Fruit fly (Drosophila melanogaster) whole organism, prepupa: ENCODE results near the gene CG12986.

Experiments
- CG11902 ChIP-seq: fragments of 200-800 bp; sonication (Bioruptor generic); optimal IDR thresholded peaks from 3 replicates; lab custom pipeline; 2016; ENCODE audit warnings: missing biosample characterization, missing genetic modification characterization
- CG16779 ChIP-seq: fragments of 200-800 bp; sonication (Bioruptor generic); optimal IDR thresholded peaks from 3 replicates; lab custom pipeline; 2017; ENCODE audit warnings: missing biosample characterization, mild to moderate bottlenecking, missing genetic modification characterization
- CG31627 ChIP-seq: fragments of 200-800 bp; sonication (Bioruptor generic); optimal IDR thresholded peaks from 3 replicates; lab custom pipeline; 2016; ENCODE audit warnings: missing biosample characterization, missing genetic modification characterization
- CG32006 ChIP-seq: fragments of 200-800 bp; sonication (Bioruptor generic); optimal IDR thresholded peaks from 3 replicates; lab custom pipeline; 2017; ENCODE audit warnings: missing biosample characterization, mild to moderate bottlenecking, missing genetic modification characterization
- CG34406 ChIP-seq: fragments of 200-800 bp; sonication (Bioruptor generic); optimal IDR thresholded peaks from 3 replicates; lab custom pipeline; 2016; ENCODE audit warnings: missing biosample characterization, missing genetic modification characterization
- CG8632 ChIP-seq: fragments of 200-800 bp; sonication (Bioruptor generic); optimal IDR thresholded peaks from 3 replicates; lab custom pipeline; 2016; ENCODE audit warnings: missing biosample characterization, missing genetic modification characterization
- Eip78C ChIP-seq: fragments of 200-800 bp; sonication (Bioruptor generic); peaks from one replicate; lab custom pipeline; 2016; ENCODE audit warnings: missing biosample characterization, missing genetic modification characterization
- Lpt ChIP-seq: fragments of 200-800 bp; sonication (Bioruptor generic); optimal IDR thresholded peaks from 3 replicates; lab custom pipeline; 2016; ENCODE audit warnings: missing biosample characterization, missing genetic modification characterization
- Sox14 ChIP-seq: fragments of 200-800 bp; sonication (Bioruptor generic); optimal IDR thresholded peaks from 3 replicates; lab custom pipeline; 2016; ENCODE audit warnings: missing biosample characterization, missing genetic modification characterization
- achi ChIP-seq: fragments of 200-800 bp; sonication (Bioruptor generic); optimal IDR thresholded peaks from 3 replicates; lab custom pipeline; 2016; ENCODE audit warnings: missing biosample characterization, missing genetic modification characterization
- dsx ChIP-seq: fragments of 200-800 bp; optimal IDR thresholded peaks from 3 replicates; lab custom pipeline; 2019; ENCODE audit warnings: missing biosample characterization, mild to moderate bottlenecking, missing genetic modification characterization, moderate library complexity; ENCODE audit not compliant: poor library complexity, severe bottlenecking
- fd59A ChIP-seq: fragments of 200-800 bp; sonication (Bioruptor generic); optimal IDR thresholded peaks from 2 replicates; lab custom pipeline; 2017; ENCODE audit warnings: missing biosample characterization, mild to moderate bottlenecking, missing genetic modification characterization, missing genetic modification reagents
- fd85E ChIP-seq: fragments of 200-800 bp; sonication (Bioruptor generic); optimal IDR thresholded peaks from 3 replicates; lab custom pipeline; 2016; ENCODE audit warnings: missing biosample characterization, missing genetic modification characterization

- no peak for TF ChIP-seq CG32006 (GFP tag; lab: Kevin White, UChicago)
- TF ChIP-seq dsx (GFP tag; lab: Kevin White, UChicago) = no peak
- no peak for TF ChIP-seq CG31627 (GFP tag; lab: Kevin White, UChicago)
- TF ChIP-seq Eip78C (GFP tag; lab: Kevin White, UChicago) = no peak
- no peak for TF ChIP-seq fd85E (GFP tag; lab: Kevin White, UChicago)
- TF ChIP-seq Lpt (GFP tag; lab: Kevin White, UChicago) = no peak
- TF ChIP-seq CG16779 (tag; lab: Kevin White, UChicago) = no peak
- no peak for TF ChIP-seq CG11902 (GFP tag; lab: Kevin White, UChicago)
- TF ChIP-seq Sox14 (GFP tag; lab: Kevin White, UChicago) = no peak
- TF ChIP-seq fd59A (GFP tag; lab: Kevin White, UChicago) = no peak
- no peak for TF ChIP-seq achi
- TF ChIP-seq CG8632 = no peak
- no peak for TF ChIP-seq CG34406 (GFP tag; lab: Kevin White, UChicago)
These were observed 29.4 kb downstream of the CG12986 start for dm6 chrX:17790072-17790471.
